Worm (Caenorhabditis elegans) whole organism, L2 larva: ENCODE results near the gene F35H12.6.

Experiments used
- R02D3.7 ChIP-seq: fragments of 150-350 bp; optimal IDR thresholded peaks from 2 replicates; lab custom pipeline; 2014; ENCODE audit warnings: missing biosample characterization, missing genetic modification characterization
- elt-3 ChIP-seq: sonication (generic microtip); optimal IDR thresholded peaks from 2 replicates; lab custom pipeline; 2017; ENCODE audit warnings: missing biosample characterization, missing genetic modification characterization
- nhr-12 ChIP-seq: fragments of 150-350 bp; optimal IDR thresholded peaks from 2 replicates; lab custom pipeline; 2014; ENCODE audit warnings: missing biosample characterization, missing genetic modification characterization
- zag-1 ChIP-seq: fragments of 150-350 bp; optimal IDR thresholded peaks from 2 replicates; lab custom pipeline; 2014; ENCODE audit warnings: missing biosample characterization, missing genetic modification characterization

- TF ChIP-seq elt-3 (tag; lab: Kevin White, UChicago) = no peak
- TF ChIP-seq zag-1 (tag; lab: Kevin White, UChicago) = no peak
- TF ChIP-seq nhr-12 (tag; lab: Kevin White, UChicago) = no peak
- TF ChIP-seq R02D3.7 = no peak
Measured at ce11 chrX:865214-865613, 47.9 kb upstream of the F35H12.6 start.
